Worm (Caenorhabditis elegans) whole organism, L4 larva: ENCODE data around the gene C17C3.1.

Experiments used
- D1046.2 ChIP-seq: fragments of 200-800 bp; sonication (Bioruptor generic); IDR thresholded peaks from 2 replicates; pipeline ENCODE4 v1.3.6; 2022; ENCODE audit warnings: missing genetic modification characterization, missing compliant biosample characterization
- F10B5.3 ChIP-seq: sonication (generic microtip); optimal IDR thresholded peaks from 2 replicates; lab custom pipeline; 2016; ENCODE audit warnings: mild to moderate bottlenecking, missing genetic modification characterization, missing compliant biosample characterization
- R02D3.7 ChIP-seq: fragments of 150-350 bp; sonication (generic microtip); optimal IDR thresholded peaks from 3 replicates; lab custom pipeline; 2014; ENCODE audit warnings: missing biosample characterization, missing genetic modification characterization
- T20F7.1 ChIP-seq: fragments of 200-800 bp; sonication (Bioruptor generic); optimal IDR thresholded peaks from 2 replicates; lab custom pipeline; 2018; ENCODE audit warnings: mild to moderate bottlenecking, missing genetic modification characterization, missing compliant biosample characterization
- Y105C5A.15 ChIP-seq: fragments of 200-800 bp; sonication (Bioruptor generic); IDR thresholded peaks from 2 replicates; pipeline ENCODE4 v1.3.6; 2022; ENCODE audit warnings: missing genetic modification characterization, missing compliant biosample characterization
- Y48G9A.11 ChIP-seq: fragments of 200-800 bp; sonication (Bioruptor generic); IDR thresholded peaks from 2 replicates; pipeline ENCODE4 v1.3.6; 2022; ENCODE audit warnings: missing genetic modification reagents, missing genetic modification characterization, missing compliant biosample characterization
- Y5F2A.4 ChIP-seq: fragments of 200-800 bp; sonication (Bioruptor generic); optimal IDR thresholded peaks from 2 replicates; lab custom pipeline; 2018; ENCODE audit warnings: mild to moderate bottlenecking, missing genetic modification characterization, missing compliant biosample characterization
- aha-1 ChIP-seq: fragments of 150-350 bp; peaks from one replicate; lab custom pipeline; 2014; ENCODE audit warnings: missing biosample characterization, missing genetic modification characterization
- ama-1 ChIP-seq: fragments of 150-350 bp; optimal IDR thresholded peaks from 2 replicates; lab custom pipeline; 2014; ENCODE audit warnings: inconsistent platforms, mixed read lengths
- ceh-20 ChIP-seq: fragments of 200-800 bp; sonication (Bioruptor generic); IDR thresholded peaks from 2 replicates; pipeline ENCODE4 v1.3.6; 2022; ENCODE audit warnings: missing genetic modification reagents, missing genetic modification characterization, missing compliant biosample characterization
- ceh-32 ChIP-seq: sonication (generic microtip); optimal IDR thresholded peaks from 2 replicates; lab custom pipeline; 2016; ENCODE audit warnings: mild to moderate bottlenecking, missing genetic modification characterization, missing compliant biosample characterization; ENCODE audit not compliant: poor library complexity
- ceh-62 ChIP-seq: sonication (generic microtip); optimal IDR thresholded peaks from 2 replicates; lab custom pipeline; 2017; ENCODE audit warnings: missing biosample characterization, missing genetic modification characterization
- ceh-82 ChIP-seq: sonication (generic microtip); optimal IDR thresholded peaks from 2 replicates; lab custom pipeline; 2017; ENCODE audit warnings: missing biosample characterization, missing genetic modification characterization
- ces-1 ChIP-seq: fragments of 150-350 bp; sonication (generic microtip); optimal IDR thresholded peaks from 4 replicates; lab custom pipeline; 2014; ENCODE audit warnings: missing biosample characterization, missing genetic modification reagents, missing genetic modification characterization
- daf-12 ChIP-seq: fragments of 150-350 bp; optimal IDR thresholded peaks from 2 replicates; lab custom pipeline; 2014; ENCODE audit warnings: missing biosample characterization, missing genetic modification reagents, missing genetic modification characterization
- daf-8 ChIP-seq: fragments of 200-800 bp; sonication (Bioruptor generic); IDR thresholded peaks from 2 replicates; pipeline ENCODE4 v1.3.6; 2022; ENCODE audit warnings: missing genetic modification characterization, missing compliant biosample characterization
- dmd-8 ChIP-seq: fragments of 200-800 bp; sonication (Bioruptor generic); IDR thresholded peaks from 2 replicates; pipeline ENCODE4 v1.3.6; 2022; ENCODE audit warnings: missing genetic modification characterization, missing compliant biosample characterization
- egl-27 ChIP-seq: sonication (generic microtip); optimal IDR thresholded peaks from 3 replicates; lab custom pipeline; 2017; ENCODE audit warnings: missing biosample characterization, missing genetic modification reagents, missing genetic modification characterization
- fos-1 ChIP-seq: fragments of 150-350 bp; optimal IDR thresholded peaks from 2 replicates; lab custom pipeline; 2014; ENCODE audit warnings: missing biosample characterization, missing genetic modification characterization
- gei-8 ChIP-seq: fragments of 200-800 bp; sonication (Bioruptor generic); optimal IDR thresholded peaks from 2 replicates; lab custom pipeline; 2018; ENCODE audit warnings: mild to moderate bottlenecking, missing genetic modification characterization, missing compliant biosample characterization
- hmg-1.1 ChIP-seq: fragments of 200-800 bp; sonication (Bioruptor generic); IDR thresholded peaks from 2 replicates; pipeline ENCODE4 v1.3.6; 2022; ENCODE audit warnings: missing genetic modification reagents, missing genetic modification characterization, missing compliant biosample characterization
- lim-7 ChIP-seq: fragments of 200-800 bp; sonication (Bioruptor generic); IDR thresholded peaks from 2 replicates; pipeline ENCODE4 v1.3.6; 2022; ENCODE audit warnings: missing genetic modification characterization, missing compliant biosample characterization
- lin-13 ChIP-seq: fragments of 150-350 bp; optimal IDR thresholded peaks from 2 replicates; lab custom pipeline; 2014; ENCODE audit warnings: missing biosample characterization, missing genetic modification reagents, missing genetic modification characterization
- lin-15B ChIP-seq: fragments of 150-350 bp; sonication (generic microtip); optimal IDR thresholded peaks from 3 replicates; lab custom pipeline; 2014; ENCODE audit warnings: missing biosample characterization, missing genetic modification characterization
- lin-39 ChIP-seq: fragments of 150-350 bp; optimal IDR thresholded peaks from 2 replicates; lab custom pipeline; 2014; ENCODE audit warnings: missing biosample characterization, missing genetic modification reagents, missing genetic modification characterization
- madf-5 ChIP-seq, 2 experiments: fragments of 200-800 bp; sonication (Bioruptor generic); IDR thresholded peaks; 2 replicates each; pipeline ENCODE4 v1.3.6; 2022; ENCODE audit warnings: missing compliant biosample characterization in 2 of 2, missing genetic modification characterization in 2 of 2
- madf-9 ChIP-seq: fragments of 200-800 bp; sonication (Bioruptor generic); conservative IDR thresholded peaks from 2 replicates; pipeline ENCODE4 v1.3.6; 2022; ENCODE audit warnings: missing genetic modification reagents, missing genetic modification characterization, missing compliant biosample characterization
- mdl-1 ChIP-seq, 2 experiments: fragments of 150-350 bp in 1 of 2; sonication (generic microtip) in 1 of 2; optimal IDR thresholded peaks; 2 replicates each; lab custom pipeline; 2014 to 2017; ENCODE audit warnings: missing biosample characterization in 2 of 2, missing genetic modification characterization in 2 of 2
- mdt-29 ChIP-seq: fragments of 200-800 bp; sonication (Bioruptor generic); IDR thresholded peaks from 2 replicates; pipeline ENCODE4 v1.3.6; 2022; ENCODE audit warnings: missing genetic modification reagents, missing genetic modification characterization, missing compliant biosample characterization
- mep-1 ChIP-seq: fragments of 150-350 bp; sonication (generic microtip); optimal IDR thresholded peaks from 3 replicates; lab custom pipeline; 2014; ENCODE audit warnings: missing biosample characterization, missing genetic modification characterization
- mes-2 ChIP-seq: sonication (generic microtip); optimal IDR thresholded peaks from 2 replicates; lab custom pipeline; 2016; ENCODE audit warnings: missing genotype, mild to moderate bottlenecking, missing genetic modification characterization, missing compliant biosample characterization; ENCODE audit not compliant: poor library complexity, severe bottlenecking
- mxl-2 ChIP-seq: fragments of 200-800 bp; sonication (Bioruptor generic); conservative IDR thresholded peaks from 2 replicates; pipeline ENCODE4 v1.3.6; 2022; ENCODE audit warnings: missing genetic modification reagents, missing genetic modification characterization, missing compliant biosample characterization
- nhr-11 ChIP-seq: fragments of 150-350 bp; optimal IDR thresholded peaks from 2 replicates; lab custom pipeline; 2014; ENCODE audit warnings: missing biosample characterization, missing genetic modification characterization
- nhr-28 ChIP-seq: fragments of 150-350 bp; optimal IDR thresholded peaks from 2 replicates; lab custom pipeline; 2014; ENCODE audit warnings: missing biosample characterization, missing genetic modification characterization
- nhr-41 ChIP-seq: fragments of 200-800 bp; sonication (Bioruptor generic); IDR thresholded peaks from 2 replicates; pipeline ENCODE4 v1.3.6; 2022; ENCODE audit warnings: missing genetic modification reagents, missing genetic modification characterization, missing compliant biosample characterization
- nhr-6 ChIP-seq: fragments of 150-350 bp; optimal IDR thresholded peaks from 2 replicates; lab custom pipeline; 2014; ENCODE audit warnings: missing biosample characterization, missing genetic modification characterization
- nhr-76 ChIP-seq: fragments of 150-350 bp; optimal IDR thresholded peaks from 2 replicates; lab custom pipeline; 2014; ENCODE audit warnings: missing biosample characterization, missing genetic modification characterization
- nhr-77 ChIP-seq: fragments of 150-350 bp; optimal IDR thresholded peaks from 2 replicates; lab custom pipeline; 2014; ENCODE audit warnings: missing biosample characterization, missing genetic modification characterization
- pha-4 ChIP-seq, 2 experiments: fragments of 150-350 bp in 1 of 2; fragments of 200-800 bp in 1 of 2; sonication (Bioruptor generic) in 1 of 2; IDR thresholded peaks in 1 of 2; optimal IDR thresholded peaks in 1 of 2; 2 replicates each; pipeline versions ENCODE4 v1.3.6 to Lab custom; 2014 to 2022; ENCODE audit warnings: missing genetic modification characterization in 2 of 2, missing genetic modification reagents in 2 of 2, missing biosample characterization in 1 of 2, missing compliant biosample characterization in 1 of 2
- pqm-1 ChIP-seq: sonication (generic microtip); optimal IDR thresholded peaks from 2 replicates; lab custom pipeline; 2017; ENCODE audit warnings: missing biosample characterization, missing genetic modification characterization
- sdz-12 ChIP-seq: fragments of 200-800 bp; sonication (Bioruptor generic); optimal IDR thresholded peaks from 2 replicates; lab custom pipeline; 2018; ENCODE audit warnings: mild to moderate bottlenecking, missing genetic modification characterization, missing compliant biosample characterization
- set-16 ChIP-seq: fragments of 200-800 bp; sonication (Bioruptor generic); IDR thresholded peaks from 2 replicates; pipeline ENCODE4 v1.3.6; 2022; ENCODE audit warnings: missing genetic modification reagents, missing genetic modification characterization, missing compliant biosample characterization
- snpc-1.2 ChIP-seq: fragments of 200-800 bp; sonication (Bioruptor generic); IDR thresholded peaks from 2 replicates; pipeline ENCODE4 v1.3.6; 2022; ENCODE audit warnings: missing genetic modification reagents, missing genetic modification characterization, missing compliant biosample characterization
- snpc-4 ChIP-seq: fragments of 150-350 bp; optimal IDR thresholded peaks from 2 replicates; lab custom pipeline; 2014; ENCODE audit warnings: missing biosample characterization, missing genetic modification characterization
- spr-3 ChIP-seq: fragments of 200-800 bp; sonication (Bioruptor generic); optimal IDR thresholded peaks from 2 replicates; lab custom pipeline; 2018; ENCODE audit warnings: mild to moderate bottlenecking, missing genetic modification characterization, missing compliant biosample characterization
- tag-97 ChIP-seq: fragments of 200-800 bp; sonication (Bioruptor generic); IDR thresholded peaks from 2 replicates; pipeline ENCODE4 v1.3.6; 2022; ENCODE audit warnings: missing genetic modification characterization, missing compliant biosample characterization
- vab-7 ChIP-seq: fragments of 200-800 bp; sonication (Bioruptor generic); IDR thresholded peaks from 2 replicates; pipeline ENCODE4 v1.3.6; 2022; ENCODE audit warnings: missing genetic modification reagents, missing genetic modification characterization, missing compliant biosample characterization
- zag-1 ChIP-seq: fragments of 150-350 bp; optimal IDR thresholded peaks from 2 replicates; lab custom pipeline; 2014; ENCODE audit warnings: missing biosample characterization, missing genetic modification characterization
- zfp-2 ChIP-seq: sonication (generic microtip); optimal IDR thresholded peaks from 2 replicates; lab custom pipeline; 2016; ENCODE audit warnings: mild to moderate bottlenecking, missing genetic modification characterization, missing compliant biosample characterization
- zfp-3 ChIP-seq: fragments of 200-800 bp; sonication (Bioruptor generic); conservative IDR thresholded peaks from 2 replicates; pipeline ENCODE4 v1.3.6; 2022; ENCODE audit warnings: missing genetic modification reagents, missing genetic modification characterization, missing compliant biosample characterization

The C17C3.1 gene

DNA sequence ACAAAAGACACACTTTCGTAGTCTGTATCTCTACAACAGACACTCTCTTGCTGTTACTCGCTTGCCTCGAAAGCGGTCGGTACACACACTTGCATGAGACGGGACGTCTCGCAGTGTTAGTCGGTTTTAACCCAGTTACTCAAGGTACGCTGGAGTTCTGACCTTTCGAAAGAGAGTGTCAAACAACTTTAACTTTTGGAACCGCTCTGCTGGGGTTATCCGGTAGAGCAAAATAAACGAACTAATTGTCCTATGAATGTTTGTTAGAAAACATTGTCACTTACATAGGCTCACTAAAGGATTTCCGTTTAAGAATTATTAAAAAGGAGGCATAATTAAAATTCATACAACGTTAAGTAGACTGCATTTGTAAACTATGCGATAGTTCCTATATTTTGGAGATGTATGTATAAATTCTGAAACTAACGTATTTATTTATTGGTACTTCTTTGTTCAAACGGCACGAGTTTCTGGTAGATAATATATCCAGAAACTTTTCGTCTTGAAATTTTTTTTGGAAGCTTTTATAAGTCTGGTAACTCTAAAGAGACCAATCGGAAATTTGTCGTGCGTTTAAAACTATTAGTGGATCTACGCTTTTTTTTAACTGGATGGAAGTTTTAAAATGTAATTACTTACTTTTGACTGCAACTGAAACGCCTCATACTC, 26.8 kb upstream of the C17C3.1 start (continued):
- TF ChIP-seq ceh-20 (peak; percentile 97), vab-7 (GFP tag; lab: Robert Waterston, UW) (peak; percentile 94), pqm-1 (tag; lab: Kevin White, UChicago) (peak; percentile 67), mep-1 (tag; lab: Kevin White, UChicago) (peak; percentile 99), madf-9 (GFP tag; lab: Robert Waterston, UW) (peak; percentile 94), mes-2 (peak; percentile 97), dmd-8 (GFP tag; lab: Robert Waterston, UW) (peak; percentile 61; the same call in 1 of the 2 replicates), nhr-28 (tag; lab: Kevin White, UChicago) (peak; percentile 95), spr-3 (GFP tag; lab: Kevin White, UChicago) (peak; percentile 99), tag-97 (GFP tag; lab: Robert Waterston, UW) (peak; percentile 30; the same call in 1 of the 2 replicates), Y5F2A.4 (GFP tag; lab: Kevin White, UChicago) (peak; percentile 86), nhr-76 (tag; lab: Kevin White, UChicago) (peak; percentile 46), snpc-4 (tag; lab: Kevin White, UChicago) (peak; percentile 99), lim-7 (GFP tag; lab: Robert Waterston, UW) (peak; percentile 78), hmg-1.1 (GFP tag; lab: Robert Waterston, UW) (peak; percentile 99), set-16 (GFP tag; lab: Robert Waterston, UW) (peak; percentile 71), lin-13 (GFP tag; lab: Kevin White, UChicago) (peak; percentile 92), fos-1 (tag; lab: Kevin White, UChicago) (peak; percentile 77), nhr-11 (tag; lab: Kevin White, UChicago) (peak; percentile 98), Y48G9A.11 (GFP tag; lab: Robert Waterston, UW) (peak; percentile 75), nhr-77 (tag; lab: Kevin White, UChicago) (peak; percentile 97), nhr-6 (tag; lab: Kevin White, UChicago) (peak; percentile 93), snpc-1.2 (GFP tag; lab: Robert Waterston, UW) (peak; percentile 79), ces-1 (GFP tag; lab: Kevin White, UChicago) (peak; percentile 93), ceh-82 (no peak), ceh-62 (no peak), mdt-29 (GFP tag; lab: Robert Waterston, UW) (peak; percentile 99), zfp-3 (GFP tag; lab: Robert Waterston, UW) (peak; percentile 94), zfp-2 (tag; lab: Kevin White, UChicago) (peak; percentile 79), R02D3.7 (tag; lab: Kevin White, UChicago) (peak; percentile 44), daf-8 (peak; percentile 84; the same call in 1 of the 2 replicates), gei-8 (GFP tag; lab: Kevin White, UChicago) (peak; percentile 95), daf-12 (no peak), zag-1 (tag; lab: Kevin White, UChicago) (peak; percentile 95), ceh-32 (peak; percentile 89), egl-27 (tag; lab: Kevin White, UChicago) (no peak), sdz-12 (GFP tag; lab: Kevin White, UChicago) (peak; percentile 94), lin-15B (tag; lab: Kevin White, UChicago) (peak; percentile 65)

DNA sequence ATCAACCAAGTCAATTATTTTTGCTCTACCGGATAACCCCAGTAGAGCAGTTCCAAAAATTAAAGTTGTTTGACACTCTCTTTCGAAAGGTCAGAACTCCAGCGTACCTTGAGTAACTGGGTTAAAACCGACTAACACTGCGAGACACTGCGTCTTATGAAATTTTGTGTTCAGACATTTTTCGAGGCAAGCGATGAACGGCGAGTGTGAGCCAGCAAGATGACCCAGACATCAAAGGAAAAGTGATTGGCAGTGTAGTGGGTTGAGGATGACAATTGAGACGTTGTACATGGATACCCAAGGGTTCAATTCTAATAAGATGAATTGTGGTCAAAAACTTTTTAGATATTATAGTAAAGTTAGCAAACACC, 26.2 kb upstream of the C17C3.1 start:
- TF ChIP-seq aha-1 (tag; lab: Kevin White, UChicago): peak; percentile 48
- peak; percentile 59; the same call in 1 of the 2 replicates for TF ChIP-seq D1046.2 (GFP tag; lab: Robert Waterston, UW)
- TF ChIP-seq T20F7.1 (GFP tag; lab: Kevin White, UChicago): no peak
- TF ChIP-seq ama-1: peak; percentile 99
- TF ChIP-seq pha-4 (GFP tag; IDR thresholded peaks at IDR 0.05; lab: Robert Waterston, UW): peak; percentile 16; the same call in 1 of the 2 replicates
- TF ChIP-seq pha-4 (tag; optimal IDR thresholded peaks at IDR 0.05; lab: Kevin White, UChicago): no peak
- no peak for TF ChIP-seq madf-5 (GFP tag; IDR thresholded peaks at IDR 0.05; lab: Robert Waterston, UW)
- TF ChIP-seq nhr-41 (GFP tag; lab: Robert Waterston, UW): peak; percentile 46; the same call in 1 of the 2 replicates
- TF ChIP-seq nhr-11 (tag; lab: Kevin White, UChicago): peak; percentile 62
- TF ChIP-seq lin-39 (tag; lab: Kevin White, UChicago): no peak
- TF ChIP-seq mdl-1 (tag; optimal IDR thresholded peaks at IDR 0.05; lab: Kevin White, UChicago): peak in 1 of 2 experiments; percentile 45
- TF ChIP-seq Y105C5A.15 (GFP tag; lab: Robert Waterston, UW): no peak
- TF ChIP-seq R02D3.7 (tag; lab: Kevin White, UChicago): no peak
- TF ChIP-seq nhr-77 (tag; lab: Kevin White, UChicago): peak; percentile 15
- TF ChIP-seq mxl-2 (GFP tag; lab: Robert Waterston, UW): peak; percentile 60; the same call in 1 of the 2 replicates
- peak; percentile 97 for TF ChIP-seq mdt-29 (GFP tag; lab: Robert Waterston, UW)
- TF ChIP-seq vab-7 (GFP tag; lab: Robert Waterston, UW): peak; percentile 61
- no peak for TF ChIP-seq F10B5.3
